Worm (Caenorhabditis elegans) whole organism, L4/young adult: ENCODE measurements around the gene D2096.6.

Experiments
- dao-5 ChIP-seq: sonication (generic microtip); optimal IDR thresholded peaks from 2 replicates; lab custom pipeline; 2016; ENCODE audit warnings: missing genotype, missing genetic modification characterization, moderate library complexity, missing compliant biosample characterization
- him-1 ChIP-seq: sonication (generic microtip); optimal IDR thresholded peaks from 2 replicates; lab custom pipeline; 2016; ENCODE audit warnings: missing genotype, missing genetic modification reagents, missing genetic modification characterization, missing compliant biosample characterization

ce11 chrIV:8325667-8326066 lies 43.4 kb downstream of the D2096.6 start, which contains the start of gene F35H10.3:
- TF ChIP-seq him-1 (tag; lab: Kevin White, UChicago): no peak
- no peak for TF ChIP-seq dao-5 (tag; lab: Kevin White, UChicago)
